Worm (Caenorhabditis elegans): ENCODE measurements around the gene F42G4.2.
"Not testable (repeated sequence)": the region's sequence is repeated elsewhere in the genome, so short reads cannot be mapped to it uniquely, and the experiment has no call there.

- not testable (repeated sequence) for TF ChIP-seq dmd-4 (tag; optimal IDR thresholded peaks at IDR 0.05); ztf-11 (tag; optimal IDR thresholded peaks at IDR 0.05); peb-1 (tag; optimal IDR thresholded peaks at IDR 0.05); sma-3 (GFP tag; optimal IDR thresholded peaks at IDR 0.05); egl-27 (tag; optimal IDR thresholded peaks at IDR 0.05); alr-1 (tag; optimal IDR thresholded peaks at IDR 0.05); nhr-77 (tag; optimal IDR thresholded peaks at IDR 0.05); nhr-10 (tag; optimal IDR thresholded peaks at IDR 0.05); lsy-2 (tag; optimal IDR thresholded peaks at IDR 0.05); nhr-11 (tag; optimal IDR thresholded peaks at IDR 0.05)
These were observed 4.2 kb upstream of the F42G4.2 start, which contains the start of gene puf-6 for ce11 chrII:13043433-13044054.
